Worm (Caenorhabditis elegans) whole organism, midembryonic: ENCODE results near the gene cyp-13A3.
A peak's percentile ranks its signal among the peaks of the same experiment; 100 is the strongest.

Source experiments
- T22C8.4 ChIP-seq: fragments of 200-800 bp; sonication (Bioruptor generic); IDR thresholded peaks from 2 replicates; pipeline ENCODE4 v1.3.6; 2022; ENCODE audit warnings: missing genetic modification characterization, missing compliant biosample characterization
- cog-1 ChIP-seq: sonication (generic microtip); optimal IDR thresholded peaks from 2 replicates; lab custom pipeline; 2016; ENCODE audit warnings: missing genetic modification characterization, missing compliant biosample characterization
- flt-1 ChIP-seq: fragments of 200-800 bp; sonication (Bioruptor generic); IDR thresholded peaks from 2 replicates; pipeline ENCODE4 v1.3.6; 2022; ENCODE audit warnings: missing genetic modification characterization, missing compliant biosample characterization
- klf-2 ChIP-seq: fragments of 200-800 bp; sonication (Bioruptor generic); conservative IDR thresholded peaks from 2 replicates; pipeline ENCODE4 v1.3.6; 2022; ENCODE audit warnings: missing genetic modification reagents, missing genetic modification characterization, missing compliant biosample characterization
- med-1 ChIP-seq: sonication (generic microtip); optimal IDR thresholded peaks from 2 replicates; lab custom pipeline; 2017; ENCODE audit warnings: missing genetic modification characterization, mild to moderate bottlenecking, missing compliant biosample characterization, antibody characterized with exemption, missing genetic modification reagents; ENCODE audit not compliant: insufficient read depth
- ref-1 ChIP-seq: fragments of 200-800 bp; sonication (Bioruptor generic); conservative IDR thresholded peaks from 2 replicates; pipeline ENCODE4 v1.3.6; 2022; ENCODE audit warnings: missing genetic modification reagents, missing genetic modification characterization, missing compliant biosample characterization
- tab-1 ChIP-seq: fragments of 200-800 bp; sonication (Bioruptor generic); IDR thresholded peaks from 2 replicates; pipeline ENCODE4 v1.3.6; 2022; ENCODE audit warnings: missing genetic modification characterization, missing compliant biosample characterization
- ztf-23 ChIP-seq: fragments of 200-800 bp; sonication (Bioruptor generic); IDR thresholded peaks from 2 replicates; pipeline ENCODE4 v1.3.6; 2022; ENCODE audit warnings: missing genetic modification reagents, missing genetic modification characterization, missing compliant biosample characterization
- ztf-29 ChIP-seq: fragments of 200-800 bp; sonication (Bioruptor generic); IDR thresholded peaks from 2 replicates; pipeline ENCODE4 v1.3.6; 2022; ENCODE audit warnings: missing genetic modification reagents, missing genetic modification characterization, missing compliant biosample characterization

Gene cyp-13A3

DNA sequence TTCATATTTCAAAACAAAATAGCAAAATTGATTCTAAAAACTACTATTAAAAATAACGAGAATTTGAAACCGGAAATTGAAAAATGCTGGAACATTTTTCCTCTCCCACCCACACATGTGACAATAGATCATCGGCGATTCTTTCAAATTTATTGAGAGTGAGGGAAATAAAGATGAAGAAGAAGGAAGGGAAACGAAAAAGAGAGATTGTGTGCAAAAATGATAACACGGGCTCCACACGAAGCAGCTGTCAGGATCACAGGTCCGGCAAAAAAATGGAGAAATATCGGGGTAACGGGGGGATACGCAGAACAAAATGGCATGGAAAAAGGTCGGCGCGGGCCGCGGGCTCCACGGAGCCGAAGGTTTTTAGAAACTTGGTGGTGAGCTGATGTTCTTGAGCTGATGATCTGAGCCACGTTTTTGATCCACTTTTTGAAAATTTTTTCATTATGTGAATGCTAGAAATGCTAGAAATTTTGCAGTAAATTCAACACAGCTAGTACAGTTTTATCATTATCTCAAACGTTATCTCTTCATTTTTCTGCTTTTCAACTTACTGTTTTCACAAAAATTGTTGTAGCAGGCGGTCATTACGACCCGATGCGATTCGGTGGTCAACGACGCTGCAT, 35.3 kb downstream of the cyp-13A3 start, which contains the start of gene shk-1:
shk-1 (plus strand) TSS at position 582 of the 632 bp plus-strand sequence.
- TF ChIP-seq klf-2 = no peak
- TF ChIP-seq ztf-29 = no peak
- TF ChIP-seq tab-1 (GFP tag; lab: Robert Waterston, UW) = no peak
- TF ChIP-seq med-1 (GFP tag; lab: Kevin White, UChicago) = no peak
- TF ChIP-seq cog-1 = no peak
- TF ChIP-seq ref-1 (GFP tag; lab: Robert Waterston, UW) = no peak
- no peak for TF ChIP-seq flt-1 (GFP tag; lab: Robert Waterston, UW)
- no peak for TF ChIP-seq ztf-23 (GFP tag; lab: Robert Waterston, UW)
- no peak for TF ChIP-seq T22C8.4

DNA sequence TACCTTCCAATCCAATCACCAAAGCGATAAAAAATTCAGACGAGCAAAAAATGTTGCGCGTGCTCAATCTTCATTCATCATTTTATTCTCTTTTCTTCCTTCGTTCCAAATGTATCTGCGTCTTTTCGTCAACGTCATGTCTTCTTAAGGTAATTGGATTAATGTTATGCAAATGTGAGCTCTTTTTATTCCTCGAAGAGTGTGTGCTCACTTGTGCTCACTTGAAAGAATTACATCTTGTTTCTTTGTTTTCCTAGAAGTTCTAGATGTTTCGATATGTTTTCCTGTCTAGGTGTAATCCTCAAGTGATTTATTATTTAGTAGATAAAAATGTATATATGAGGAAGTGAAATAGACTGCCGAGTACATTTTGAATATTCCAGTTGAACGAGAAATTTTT, 37.7 kb downstream of the cyp-13A3 start:
- TF ChIP-seq tab-1 (GFP tag; lab: Robert Waterston, UW) = no peak
- no peak for TF ChIP-seq klf-2
- TF ChIP-seq T22C8.4 = no peak
- TF ChIP-seq ref-1 (GFP tag; lab: Robert Waterston, UW) = no peak
- no peak for TF ChIP-seq cog-1
- TF ChIP-seq ztf-29 = no peak
- no peak for TF ChIP-seq flt-1 (GFP tag; lab: Robert Waterston, UW)
- no peak for TF ChIP-seq ztf-23 (GFP tag; lab: Robert Waterston, UW)
- TF ChIP-seq med-1 (GFP tag; lab: Kevin White, UChicago) = no peak

DNA sequence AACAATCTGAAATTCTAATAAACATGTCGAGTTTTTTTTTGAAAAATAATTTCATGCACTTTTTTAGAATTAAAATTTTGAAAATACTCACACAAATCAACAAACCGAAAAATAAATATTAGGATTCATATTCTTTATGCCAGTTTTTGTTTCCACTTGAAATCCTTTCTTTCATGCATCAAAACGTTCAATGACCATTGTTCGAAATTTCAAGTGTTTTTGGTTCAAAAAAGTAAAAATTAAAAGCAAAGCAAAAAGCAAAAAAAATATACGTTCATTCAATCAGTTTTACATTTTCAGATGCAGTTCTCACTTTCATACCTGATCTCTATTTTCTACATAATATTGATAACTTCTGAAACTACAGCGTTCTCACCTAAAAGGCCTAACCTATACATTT, 39.4 kb downstream of the cyp-13A3 start, which contains the start of gene ZK1321.1:
ZK1321.1 (plus strand) TSS at position 301 of the 400 bp plus-strand sequence.
- no peak for TF ChIP-seq tab-1 (GFP tag; lab: Robert Waterston, UW)
- TF ChIP-seq med-1 (GFP tag; lab: Kevin White, UChicago) = no peak
- TF ChIP-seq T22C8.4 = no peak
- TF ChIP-seq ztf-29 = no peak
- no peak for TF ChIP-seq ref-1 (GFP tag; lab: Robert Waterston, UW)
- no peak for TF ChIP-seq ztf-23 (GFP tag; lab: Robert Waterston, UW)
- no peak for TF ChIP-seq flt-1 (GFP tag; lab: Robert Waterston, UW)
- TF ChIP-seq cog-1 = no peak
- TF ChIP-seq klf-2 = no peak

- TF ChIP-seq klf-2 (no peak), med-1 (GFP tag; lab: Kevin White, UChicago) (no peak), cog-1 (no peak), ztf-23 (GFP tag; lab: Robert Waterston, UW) (no peak), flt-1 (GFP tag; lab: Robert Waterston, UW) (no peak), ref-1 (GFP tag; lab: Robert Waterston, UW) (no peak), T22C8.4 (no peak), tab-1 (GFP tag; lab: Robert Waterston, UW) (no peak), ztf-29 (no peak)
Measured at ce11 chrII:9753056-9753455, 40.0 kb downstream of the cyp-13A3 start, which contains the start of gene Y53C12B.7. Y53C12B.7 (minus strand) TSS chrII:9753218.

ce11 chrII:9752278-9752677, 40.8 kb downstream of the cyp-13A3 start:
- TF ChIP-seq med-1 (GFP tag; lab: Kevin White, UChicago) = no peak
- TF ChIP-seq ztf-23 (GFP tag; lab: Robert Waterston, UW) = no peak
- no peak for TF ChIP-seq T22C8.4
- TF ChIP-seq ztf-29 = no peak
- TF ChIP-seq tab-1 (GFP tag; lab: Robert Waterston, UW) = no peak
- TF ChIP-seq flt-1 (GFP tag; lab: Robert Waterston, UW) = no peak
- TF ChIP-seq cog-1 = no peak
- TF ChIP-seq ref-1 (GFP tag; lab: Robert Waterston, UW) = no peak
- no peak for TF ChIP-seq klf-2

DNA sequence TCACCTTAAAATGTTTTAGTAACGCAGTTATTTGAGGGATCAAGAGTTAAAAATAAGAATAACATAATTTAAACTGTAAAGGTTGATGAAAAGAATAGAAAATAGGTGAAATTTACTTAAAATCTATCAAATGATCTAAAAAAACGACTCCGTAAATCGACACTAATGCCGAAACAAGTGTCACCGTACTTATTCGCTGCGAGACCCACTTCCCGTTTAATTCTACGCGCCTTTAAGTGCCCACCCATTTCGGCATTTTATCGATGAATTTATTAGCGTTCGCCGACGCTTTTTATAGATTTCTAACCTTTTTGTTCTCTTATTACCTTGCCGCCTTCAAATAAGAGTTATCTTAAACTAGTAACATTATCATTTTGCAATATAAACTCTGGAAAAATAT, 47.0 kb downstream of the cyp-13A3 start, which contains the start of the genes Y53C12B.1 and nos-3:
Y53C12B.1 (minus strand) TSS at position 10 of the 400 bp plus-strand sequence.
nos-3 (plus strand) TSS at position 248 of the 400 bp plus-strand sequence.
- TF ChIP-seq flt-1 (GFP tag; lab: Robert Waterston, UW) (0 out of 2 replicates have a peak, but pooled peaks have one; percentile 11), ztf-29 (no peak), cog-1 (peak; percentile 83)

DNA sequence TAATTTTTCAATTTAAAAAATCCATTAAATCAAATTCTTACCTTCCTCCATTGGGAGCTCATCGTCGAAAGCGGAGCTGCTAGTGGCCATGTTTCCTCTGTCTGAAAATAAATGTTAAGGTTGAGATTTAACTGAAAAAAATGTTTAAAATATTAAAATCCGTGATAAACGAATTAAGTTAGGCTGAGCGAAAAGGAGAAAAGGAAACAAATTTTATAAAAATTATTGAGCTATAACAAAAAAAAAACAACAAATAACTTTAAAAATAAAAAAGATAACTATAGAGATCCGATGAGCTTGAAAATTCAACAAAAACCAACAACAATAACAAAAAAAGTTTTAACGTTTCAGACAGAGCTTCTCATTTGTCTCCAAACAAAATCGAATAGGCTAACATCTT, 50.3 kb downstream of the cyp-13A3 start, which contains the start of gene pno-1:
pno-1 (minus strand) TSS at position 101 of the 400 bp plus-strand sequence.
- TF ChIP-seq med-1 (GFP tag; lab: Kevin White, UChicago) = no peak
- TF ChIP-seq cog-1 = no peak
- TF ChIP-seq ref-1 (GFP tag; lab: Robert Waterston, UW) = no peak
- TF ChIP-seq ztf-23 (GFP tag; lab: Robert Waterston, UW) = no peak
- no peak for TF ChIP-seq flt-1 (GFP tag; lab: Robert Waterston, UW)
- no peak for TF ChIP-seq T22C8.4
- TF ChIP-seq tab-1 (GFP tag; lab: Robert Waterston, UW) = no peak
- no peak for TF ChIP-seq ztf-29

- TF ChIP-seq ztf-23 (GFP tag; lab: Robert Waterston, UW) (no peak), ztf-29 (no peak), cog-1 (no peak), tab-1 (GFP tag; lab: Robert Waterston, UW) (no peak), flt-1 (GFP tag; lab: Robert Waterston, UW) (no peak), T22C8.4 (no peak), med-1 (GFP tag; lab: Kevin White, UChicago) (no peak), ref-1 (GFP tag; lab: Robert Waterston, UW) (no peak), klf-2 (no peak)
Measured at ce11 chrII:9741400-9741799, 51.7 kb downstream of the cyp-13A3 start.

DNA sequence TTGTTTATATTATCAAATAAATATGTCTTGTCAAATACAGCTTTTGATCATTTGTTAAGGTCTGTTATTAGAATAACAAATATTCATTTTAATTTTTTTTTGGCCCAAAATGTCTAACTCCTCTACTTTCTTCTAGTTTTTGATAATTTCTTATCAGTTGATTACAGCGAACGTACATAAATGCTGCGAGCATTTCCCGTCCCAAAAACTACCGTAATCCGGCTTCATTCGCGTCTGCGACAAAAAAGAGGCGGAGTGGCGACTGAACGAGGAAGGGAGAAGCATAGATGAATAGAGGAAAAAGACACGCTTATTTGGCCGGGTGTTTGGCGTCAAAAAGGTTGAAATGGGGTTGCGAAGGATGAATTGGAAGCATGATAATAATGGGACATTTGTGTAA, 52.5 kb downstream of the cyp-13A3 start:
- TF ChIP-seq ztf-23 (GFP tag; lab: Robert Waterston, UW) (no peak), klf-2 (no peak), T22C8.4 (no peak), med-1 (GFP tag; lab: Kevin White, UChicago) (no peak), tab-1 (GFP tag; lab: Robert Waterston, UW) (no peak), flt-1 (GFP tag; lab: Robert Waterston, UW) (no peak), ztf-29 (no peak), cog-1 (no peak)

DNA sequence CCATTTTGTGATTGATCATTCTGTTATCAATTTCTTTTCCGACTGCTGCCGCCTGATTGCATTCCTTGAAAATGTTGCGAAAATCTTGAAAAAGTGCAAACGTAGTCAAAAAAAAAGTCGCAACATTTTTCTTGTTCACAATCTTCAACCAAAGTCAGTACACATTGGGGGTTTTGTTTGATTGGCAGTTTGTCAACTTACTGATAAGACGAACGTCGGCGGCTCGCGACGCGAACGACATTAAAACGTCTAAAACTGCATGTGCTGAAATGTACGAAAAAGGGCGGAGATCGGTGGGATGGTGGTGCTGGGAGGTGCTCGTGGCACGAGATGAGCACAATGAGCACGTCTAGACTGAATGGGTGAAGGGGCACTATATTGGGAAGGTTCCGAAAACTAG, 54.3 kb downstream of the cyp-13A3 start:
- no peak for TF ChIP-seq T22C8.4
- no peak for TF ChIP-seq flt-1 (GFP tag; lab: Robert Waterston, UW)
- TF ChIP-seq ztf-23 (GFP tag; lab: Robert Waterston, UW) = no peak
- no peak for TF ChIP-seq med-1 (GFP tag; lab: Kevin White, UChicago)
